Worm (Caenorhabditis elegans): ENCODE data around the gene C29H12.6.

C29H12.6 gene

ce11 chrII:6118163-6118562, at the start of gene C29H12.6:
C29H12.6 (minus strand) TSS chrII:6118263.
- TF ChIP-seq ceh-31 (tag; optimal IDR thresholded peaks at IDR 0.05) (peak; percentile 10), lim-6 (tag; optimal IDR thresholded peaks at IDR 0.05) (no peak)

- TF ChIP-seq zip-5 (tag; optimal IDR thresholded peaks at IDR 0.05) (no peak), mec-3 (tag; optimal IDR thresholded peaks at IDR 0.05; ENCODE audit: borderline replicate concordance) (no peak), elt-4 (tag; optimal IDR thresholded peaks at IDR 0.05) (no peak), sdc-2 (tag; optimal IDR thresholded peaks at IDR 0.05) (no peak), unc-42 (tag; optimal IDR thresholded peaks at IDR 0.05) (peak; percentile 0)
These were observed 47.1 kb upstream of the C29H12.6 start for ce11 chrII:6165152-6165551.

- no peak for TF ChIP-seq elt-2 (tag; optimal IDR thresholded peaks at IDR 0.05)
- TF ChIP-seq C38D4.7 (GFP tag; optimal IDR thresholded peaks at IDR 0.05): no peak
- TF ChIP-seq npax-4 (tag; optimal IDR thresholded peaks at IDR 0.05): no peak
- TF ChIP-seq ttx-3 (tag; optimal IDR thresholded peaks at IDR 0.05): no peak
- TF ChIP-seq hlh-15 (tag; optimal IDR thresholded peaks at IDR 0.05): no peak
- no peak for TF ChIP-seq hlh-13 (GFP tag; optimal IDR thresholded peaks at IDR 0.05)
- no peak for TF ChIP-seq odd-2 (tag; optimal IDR thresholded peaks at IDR 0.05)
- TF ChIP-seq ceh-45 (GFP tag; IDR thresholded peaks at IDR 0.05): no peak
- no peak for TF ChIP-seq lin-11 (tag; optimal IDR thresholded peaks at IDR 0.05)
- no peak for TF ChIP-seq Y22D7AL.16 (tag; optimal IDR thresholded peaks at IDR 0.05)
- TF ChIP-seq ceh-2 (tag; optimal IDR thresholded peaks at IDR 0.05): no peak
- TF ChIP-seq ceh-19 (GFP tag; optimal IDR thresholded peaks at IDR 0.05): no peak
- TF ChIP-seq syd-9 (tag; optimal IDR thresholded peaks at IDR 0.05): no peak
These were observed 42.9 kb upstream of the C29H12.6 start, which contains the start of gene exp-1 for ce11 chrII:6160994-6161393. exp-1 (minus strand) TSS chrII:6161094.

- no peak for TF ChIP-seq nfya-1 (tag; optimal IDR thresholded peaks at IDR 0.05)
- no peak for TF ChIP-seq fkh-6 (tag; optimal IDR thresholded peaks at IDR 0.05)
- no peak for TF ChIP-seq ceh-2 (tag; optimal IDR thresholded peaks at IDR 0.05)
- no peak for TF ChIP-seq pax-1 (tag; optimal IDR thresholded peaks at IDR 0.05)
- TF ChIP-seq Y22D7AL.16 (tag; optimal IDR thresholded peaks at IDR 0.05): no peak
- no peak for TF ChIP-seq hlh-30 (tag; optimal IDR thresholded peaks at IDR 0.05; ENCODE audit: insufficient read depth)
- TF ChIP-seq ceh-18 (tag; optimal IDR thresholded peaks at IDR 0.05): no peak
- TF ChIP-seq rnt-1 (tag; optimal IDR thresholded peaks at IDR 0.05): no peak
- no peak for TF ChIP-seq sox-4 (tag; optimal IDR thresholded peaks at IDR 0.05)
- TF ChIP-seq sox-2 (GFP tag; IDR thresholded peaks at IDR 0.05): no peak
- no peak for TF ChIP-seq lim-6 (tag; optimal IDR thresholded peaks at IDR 0.05)
These were observed 40.0 kb upstream of the C29H12.6 start for ce11 chrII:6158111-6158510.

DNA sequence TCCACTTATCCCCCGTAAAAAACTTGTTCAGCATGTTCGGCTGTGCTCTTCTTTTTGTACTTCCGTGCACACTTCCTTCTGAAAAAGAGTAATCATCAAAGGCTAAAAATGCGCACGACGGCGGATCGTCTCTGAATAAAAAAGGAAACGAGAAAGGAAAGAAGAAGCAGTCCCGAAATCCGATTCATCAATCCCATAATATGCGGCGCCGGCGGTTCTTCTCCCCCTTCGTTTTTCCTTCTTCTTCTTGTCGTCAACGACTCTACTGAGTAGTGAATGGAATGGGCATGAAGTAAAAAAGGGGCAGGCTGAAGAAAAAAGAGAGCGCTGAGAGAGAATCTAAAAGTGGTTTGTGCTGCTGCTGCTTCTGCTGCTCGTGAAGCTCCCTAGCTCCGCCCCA, 31.4 kb upstream of the C29H12.6 start:
- peak; percentile 62 for TF ChIP-seq unc-42 (tag; optimal IDR thresholded peaks at IDR 0.05)
- no peak for TF ChIP-seq lim-6 (tag; optimal IDR thresholded peaks at IDR 0.05)
- TF ChIP-seq ceh-24 (tag; optimal IDR thresholded peaks at IDR 0.05): no peak

DNA sequence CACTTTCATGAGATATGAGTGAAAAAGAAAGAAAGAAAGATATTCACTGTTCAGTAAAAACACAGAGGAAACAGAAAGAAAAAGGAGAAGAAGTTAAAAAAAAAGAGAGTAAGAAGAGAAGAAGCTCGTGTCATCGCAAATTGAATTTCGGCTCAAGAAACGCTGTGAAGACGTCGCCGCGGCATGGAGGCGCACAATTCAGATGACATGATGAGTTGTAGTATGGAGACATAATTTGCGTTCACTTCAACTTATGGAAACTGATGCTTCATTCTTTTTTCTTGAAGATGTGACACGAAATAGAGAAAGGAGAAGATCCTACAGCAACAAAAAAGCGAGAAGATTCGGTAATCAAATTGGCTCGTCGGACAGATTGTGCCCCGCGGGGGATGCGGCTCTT, 30.3 kb upstream of the C29H12.6 start:
- peak; percentile 98 for TF ChIP-seq unc-42 (tag; optimal IDR thresholded peaks at IDR 0.05)
- TF ChIP-seq pax-1 (tag; optimal IDR thresholded peaks at IDR 0.05): no peak
- peak; percentile 12 for TF ChIP-seq ceh-31 (tag; optimal IDR thresholded peaks at IDR 0.05)

DNA sequence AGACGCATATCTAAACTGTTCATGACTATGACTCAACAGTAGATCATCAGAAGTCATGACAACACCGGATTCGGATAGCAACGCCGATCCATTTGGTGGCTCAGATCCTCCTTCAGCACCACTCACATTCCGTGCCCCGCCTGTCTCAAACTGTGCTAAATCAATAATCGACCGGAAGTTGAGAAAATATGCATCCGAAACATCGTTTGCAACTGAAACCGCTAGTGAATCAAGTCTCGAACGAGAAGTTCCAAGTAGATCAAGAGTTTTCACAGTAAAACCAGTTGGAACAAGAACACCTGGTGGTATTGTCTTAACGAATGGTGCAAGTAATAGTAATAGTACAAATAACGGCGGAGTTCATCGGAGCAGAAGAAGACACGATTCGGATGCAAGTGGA, 29.1 kb upstream of the C29H12.6 start:
- TF ChIP-seq hlh-8 (tag; optimal IDR thresholded peaks at IDR 0.05): no peak
- no peak for TF ChIP-seq F13H6.1 (tag; optimal IDR thresholded peaks at IDR 0.05)
- TF ChIP-seq lim-6 (tag; optimal IDR thresholded peaks at IDR 0.05): no peak
- TF ChIP-seq lin-11 (tag; optimal IDR thresholded peaks at IDR 0.05): no peak
- TF ChIP-seq ref-2 (tag; optimal IDR thresholded peaks at IDR 0.05): no peak
- TF ChIP-seq npax-4 (tag; optimal IDR thresholded peaks at IDR 0.05): no peak
- TF ChIP-seq ceh-18 (tag; optimal IDR thresholded peaks at IDR 0.05): no peak
- no peak for TF ChIP-seq Y22D7AL.16 (tag; optimal IDR thresholded peaks at IDR 0.05)
- TF ChIP-seq ceh-2 (tag; optimal IDR thresholded peaks at IDR 0.05): no peak
- TF ChIP-seq unc-3 (GFP tag; conservative IDR thresholded peaks at IDR 0.05): no peak
- TF ChIP-seq unc-3 (tag; optimal IDR thresholded peaks at IDR 0.05): no peak
- no peak for TF ChIP-seq ets-4 (tag; optimal IDR thresholded peaks at IDR 0.05)
- TF ChIP-seq ztf-16 (tag; optimal IDR thresholded peaks at IDR 0.05): no peak
- TF ChIP-seq ceh-45 (GFP tag; IDR thresholded peaks at IDR 0.05): no peak
- TF ChIP-seq pros-1 (tag; optimal IDR thresholded peaks at IDR 0.05): no peak
- no peak for TF ChIP-seq tbx-7 (tag; optimal IDR thresholded peaks at IDR 0.05)
- no peak for TF ChIP-seq hlh-15 (tag; optimal IDR thresholded peaks at IDR 0.05)
- no peak for TF ChIP-seq K09A11.1 (tag; optimal IDR thresholded peaks at IDR 0.05; ENCODE audit: insufficient read depth)
- no peak for TF ChIP-seq T23F11.4 (GFP tag; optimal IDR thresholded peaks at IDR 0.05)
- TF ChIP-seq tbx-2 (tag; optimal IDR thresholded peaks at IDR 0.05): no peak

Data from whole organism, late embryonic.